Worm (Caenorhabditis elegans) whole organism, L4 larva: ENCODE measurements around the gene gcy-11.

Source experiments
- F26F4.8 ChIP-seq: fragments of 200-800 bp; sonication (Bioruptor generic); conservative IDR thresholded peaks from 2 replicates; pipeline ENCODE4 v1.3.6; 2022; ENCODE audit warnings: missing genetic modification characterization, missing compliant biosample characterization
- F37D6.2 ChIP-seq: sonication (generic microtip); optimal IDR thresholded peaks from 2 replicates; lab custom pipeline; 2016; ENCODE audit warnings: mild to moderate bottlenecking, missing genetic modification characterization, missing compliant biosample characterization
- F44E2.7 ChIP-seq: fragments of 200-800 bp; sonication (Bioruptor generic); IDR thresholded peaks from 2 replicates; pipeline ENCODE4 v2.1.2; 2022; ENCODE audit warnings: missing genetic modification characterization, missing compliant biosample characterization
- F49E8.2 ChIP-seq: sonication (generic microtip); optimal IDR thresholded peaks from 2 replicates; lab custom pipeline; 2016; ENCODE audit warnings: missing compliant biosample characterization, mild to moderate bottlenecking, missing genetic modification characterization, borderline replicate concordance
- R02D3.7 ChIP-seq: fragments of 150-350 bp; sonication (generic microtip); optimal IDR thresholded peaks from 3 replicates; lab custom pipeline; 2014; ENCODE audit warnings: missing biosample characterization, missing genetic modification characterization
- aha-1 ChIP-seq: fragments of 150-350 bp; peaks from one replicate; lab custom pipeline; 2014; ENCODE audit warnings: missing biosample characterization, missing genetic modification characterization
- arid-1 ChIP-seq: fragments of 200-800 bp; sonication (Bioruptor generic); conservative IDR thresholded peaks from 2 replicates; pipeline ENCODE4 v1.3.6; 2022; ENCODE audit warnings: missing genetic modification reagents, missing genetic modification characterization, missing compliant biosample characterization
- attf-4 ChIP-seq: sonication (generic microtip); optimal IDR thresholded peaks from 3 replicates; lab custom pipeline; 2017; ENCODE audit warnings: missing biosample characterization, missing genetic modification characterization
- ceh-20 ChIP-seq: fragments of 200-800 bp; sonication (Bioruptor generic); IDR thresholded peaks from 2 replicates; pipeline ENCODE4 v1.3.6; 2022; ENCODE audit warnings: missing genetic modification reagents, missing genetic modification characterization, missing compliant biosample characterization
- ceh-62 ChIP-seq: sonication (generic microtip); optimal IDR thresholded peaks from 2 replicates; lab custom pipeline; 2017; ENCODE audit warnings: missing biosample characterization, missing genetic modification characterization
- ces-1 ChIP-seq: fragments of 150-350 bp; sonication (generic microtip); optimal IDR thresholded peaks from 4 replicates; lab custom pipeline; 2014; ENCODE audit warnings: missing biosample characterization, missing genetic modification reagents, missing genetic modification characterization
- daf-12 ChIP-seq: fragments of 150-350 bp; optimal IDR thresholded peaks from 2 replicates; lab custom pipeline; 2014; ENCODE audit warnings: missing biosample characterization, missing genetic modification reagents, missing genetic modification characterization
- dmd-6 ChIP-seq: fragments of 200-800 bp; sonication (Bioruptor generic); IDR thresholded peaks from 2 replicates; pipeline ENCODE4 v1.3.6; 2022; ENCODE audit warnings: missing genetic modification reagents, missing genetic modification characterization, missing compliant biosample characterization
- dmd-9 ChIP-seq: fragments of 200-800 bp; sonication (Bioruptor generic); IDR thresholded peaks from 2 replicates; pipeline ENCODE4 v1.3.6; 2022; ENCODE audit warnings: missing genetic modification reagents, missing genetic modification characterization, missing compliant biosample characterization
- egl-43 ChIP-seq: fragments of 200-800 bp; sonication (Bioruptor generic); IDR thresholded peaks from 2 replicates; pipeline ENCODE4 v1.3.6; 2022; ENCODE audit warnings: missing genetic modification reagents, missing genetic modification characterization, missing compliant biosample characterization
- fos-1 ChIP-seq: fragments of 150-350 bp; optimal IDR thresholded peaks from 2 replicates; lab custom pipeline; 2014; ENCODE audit warnings: missing biosample characterization, missing genetic modification characterization
- hif-1 ChIP-seq, 2 experiments: sonication (generic microtip); optimal IDR thresholded peaks; 2 replicates each; lab custom pipeline; 2016 to 2017; ENCODE audit warnings: missing compliant biosample characterization in 2 of 2, missing genetic modification characterization in 2 of 2, missing genetic modification reagents in 2 of 2, missing genotype in 2 of 2, mild to moderate bottlenecking in 1 of 2
- lin-39 ChIP-seq: fragments of 150-350 bp; optimal IDR thresholded peaks from 2 replicates; lab custom pipeline; 2014; ENCODE audit warnings: missing biosample characterization, missing genetic modification reagents, missing genetic modification characterization
- lsy-2 ChIP-seq, 2 experiments: fragments of 150-350 bp in 1 of 2; sonication (generic microtip) in 1 of 2; optimal IDR thresholded peaks; 2 replicates each; lab custom pipeline; 2014 to 2017; ENCODE audit warnings: missing biosample characterization in 2 of 2, missing genetic modification characterization in 2 of 2
- madf-9 ChIP-seq: fragments of 200-800 bp; sonication (Bioruptor generic); conservative IDR thresholded peaks from 2 replicates; pipeline ENCODE4 v1.3.6; 2022; ENCODE audit warnings: missing genetic modification reagents, missing genetic modification characterization, missing compliant biosample characterization
- mdt-29 ChIP-seq: fragments of 200-800 bp; sonication (Bioruptor generic); IDR thresholded peaks from 2 replicates; pipeline ENCODE4 v1.3.6; 2022; ENCODE audit warnings: missing genetic modification reagents, missing genetic modification characterization, missing compliant biosample characterization
- mep-1 ChIP-seq: fragments of 150-350 bp; sonication (generic microtip); optimal IDR thresholded peaks from 3 replicates; lab custom pipeline; 2014; ENCODE audit warnings: missing biosample characterization, missing genetic modification characterization
- mxl-2 ChIP-seq: fragments of 200-800 bp; sonication (Bioruptor generic); conservative IDR thresholded peaks from 2 replicates; pipeline ENCODE4 v1.3.6; 2022; ENCODE audit warnings: missing genetic modification reagents, missing genetic modification characterization, missing compliant biosample characterization
- nhr-111 ChIP-seq: fragments of 200-800 bp; sonication (Bioruptor generic); optimal IDR thresholded peaks from 2 replicates; lab custom pipeline; 2018; ENCODE audit warnings: mild to moderate bottlenecking, missing genetic modification characterization, missing compliant biosample characterization
- nhr-237 ChIP-seq: sonication (generic microtip); optimal IDR thresholded peaks from 2 replicates; lab custom pipeline; 2017; ENCODE audit warnings: missing biosample characterization, missing genetic modification characterization
- nhr-25 ChIP-seq: sonication (generic microtip); optimal IDR thresholded peaks from 2 replicates; lab custom pipeline; 2017; ENCODE audit warnings: missing genetic modification characterization, mild to moderate bottlenecking, missing compliant biosample characterization, antibody characterized with exemption, moderate library complexity, borderline replicate concordance; ENCODE audit not compliant: insufficient read depth
- nhr-48 ChIP-seq: sonication (generic microtip); optimal IDR thresholded peaks from 2 replicates; lab custom pipeline; 2016; ENCODE audit warnings: mild to moderate bottlenecking, missing genetic modification characterization, missing compliant biosample characterization
- rbr-2 ChIP-seq: sonication (generic microtip); optimal IDR thresholded peaks from 2 replicates; lab custom pipeline; 2016; ENCODE audit warnings: missing genotype, missing genetic modification characterization, missing compliant biosample characterization
- sdz-12 ChIP-seq: fragments of 200-800 bp; sonication (Bioruptor generic); optimal IDR thresholded peaks from 2 replicates; lab custom pipeline; 2018; ENCODE audit warnings: mild to moderate bottlenecking, missing genetic modification characterization, missing compliant biosample characterization
- set-16 ChIP-seq: fragments of 200-800 bp; sonication (Bioruptor generic); IDR thresholded peaks from 2 replicates; pipeline ENCODE4 v1.3.6; 2022; ENCODE audit warnings: missing genetic modification reagents, missing genetic modification characterization, missing compliant biosample characterization
- snpc-4 ChIP-seq: fragments of 150-350 bp; optimal IDR thresholded peaks from 2 replicates; lab custom pipeline; 2014; ENCODE audit warnings: missing biosample characterization, missing genetic modification characterization
- spr-3 ChIP-seq: fragments of 200-800 bp; sonication (Bioruptor generic); optimal IDR thresholded peaks from 2 replicates; lab custom pipeline; 2018; ENCODE audit warnings: mild to moderate bottlenecking, missing genetic modification characterization, missing compliant biosample characterization
- unc-62 ChIP-seq, 3 experiments: fragments of 150-350 bp in 1 of 3; sonication (generic microtip); optimal IDR thresholded peaks in 2 of 3; peaks in 1 of 3; 1 replicate in 1 of 3; 2 replicates in 2 of 3; lab custom pipeline; 2014 to 2017; ENCODE audit warnings: missing biosample characterization in 3 of 3, missing genetic modification characterization in 3 of 3, missing genetic modification reagents in 3 of 3, missing genotype in 1 of 3
- zag-1 ChIP-seq: fragments of 150-350 bp; optimal IDR thresholded peaks from 2 replicates; lab custom pipeline; 2014; ENCODE audit warnings: missing biosample characterization, missing genetic modification characterization
- zip-11 ChIP-seq: fragments of 200-800 bp; sonication (Bioruptor generic); IDR thresholded peaks from 2 replicates; pipeline ENCODE4 v1.3.6; 2022; ENCODE audit warnings: missing genetic modification characterization, missing compliant biosample characterization
- ztf-11 ChIP-seq: fragments of 150-350 bp; optimal IDR thresholded peaks from 2 replicates; lab custom pipeline; 2014; ENCODE audit warnings: missing biosample characterization, missing genetic modification characterization

The gcy-11 gene

ce11 chrX:17019098-17019497, 36.3 kb downstream of the gcy-11 start:
- TF ChIP-seq ceh-62 (tag; lab: Kevin White, UChicago) (no peak), aha-1 (tag; lab: Kevin White, UChicago) (peak; percentile 91), ces-1 (no peak), zag-1 (no peak)

- TF ChIP-seq hif-1 (tag; optimal IDR thresholded peaks at IDR 0.05; lab: Kevin White, UChicago): no peak
- no peak for TF ChIP-seq snpc-4
- no peak for TF ChIP-seq nhr-237
- no peak for TF ChIP-seq rbr-2 (tag; lab: Kevin White, UChicago)
- TF ChIP-seq R02D3.7 (tag; lab: Kevin White, UChicago): no peak
- TF ChIP-seq mdt-29 (GFP tag; lab: Robert Waterston, UW): no peak
- no peak for TF ChIP-seq dmd-6 (GFP tag; lab: Robert Waterston, UW)
- TF ChIP-seq set-16 (GFP tag; lab: Robert Waterston, UW): no peak
Measured at ce11 chrX:17013162-17013561, 42.2 kb downstream of the gcy-11 start, which contains the start of gene F35B3.3. TSS of gene F35B3.3 (plus strand) at chrX:17013462.

- TF ChIP-seq egl-43 (GFP tag; lab: Robert Waterston, UW): 0 out of 2 replicates have a peak, but pooled peaks have one; percentile 35
- no peak for TF ChIP-seq spr-3 (GFP tag; lab: Kevin White, UChicago)
- peak; percentile 84 for TF ChIP-seq set-16 (GFP tag; lab: Robert Waterston, UW)
Measured at ce11 chrX:17006843-17007242, 48.5 kb downstream of the gcy-11 start.

ce11 chrX:17003473-17004123, 51.8 kb downstream of the gcy-11 start:
- TF ChIP-seq F44E2.7 (GFP tag; lab: Robert Waterston, UW) (no peak), ceh-20 (GFP tag; lab: Robert Waterston, UW) (no peak), nhr-48 (tag; lab: Kevin White, UChicago) (no peak), rbr-2 (tag; lab: Kevin White, UChicago) (peak; percentile 19), F49E8.2 (tag; lab: Kevin White, UChicago) (no peak), zip-11 (GFP tag; lab: Robert Waterston, UW) (no peak), arid-1 (GFP tag; lab: Robert Waterston, UW) (no peak), aha-1 (tag; lab: Kevin White, UChicago) (peak; percentile 91), F26F4.8 (no peak), unc-62 (GFP tag; optimal IDR thresholded peaks at IDR 0.05 in 1 of 2; lab: Kevin White, UChicago) (peak in 1 of 2 experiments; percentile 98), unc-62 (tag; optimal IDR thresholded peaks at IDR 0.05; lab: Kevin White, UChicago) (no peak), fos-1 (tag; lab: Kevin White, UChicago) (no peak), mdt-29 (GFP tag; lab: Robert Waterston, UW) (no peak), lin-39 (no peak), sdz-12 (GFP tag; lab: Kevin White, UChicago) (no peak), daf-12 (no peak), mxl-2 (no peak), madf-9 (no peak), nhr-25 (tag; lab: Kevin White, UChicago) (no peak), F37D6.2 (tag; lab: Kevin White, UChicago) (no peak), ztf-11 (tag; lab: Kevin White, UChicago) (no peak), attf-4 (tag; lab: Kevin White, UChicago) (no peak), mep-1 (tag; lab: Kevin White, UChicago) (no peak), lsy-2 (tag; optimal IDR thresholded peaks at IDR 0.05; lab: Kevin White, UChicago) (peak in 1 of 2 experiments; percentile 13), nhr-111 (GFP tag; lab: Kevin White, UChicago) (no peak), ces-1 (peak; percentile 49), dmd-9 (GFP tag; lab: Robert Waterston, UW) (no peak)
